Worm (Caenorhabditis elegans): ENCODE measurements around the gene T16A9.5.
A peak's percentile ranks its signal among the peaks of the same experiment; 100 is the strongest.

The T16A9.5 gene

DNA sequence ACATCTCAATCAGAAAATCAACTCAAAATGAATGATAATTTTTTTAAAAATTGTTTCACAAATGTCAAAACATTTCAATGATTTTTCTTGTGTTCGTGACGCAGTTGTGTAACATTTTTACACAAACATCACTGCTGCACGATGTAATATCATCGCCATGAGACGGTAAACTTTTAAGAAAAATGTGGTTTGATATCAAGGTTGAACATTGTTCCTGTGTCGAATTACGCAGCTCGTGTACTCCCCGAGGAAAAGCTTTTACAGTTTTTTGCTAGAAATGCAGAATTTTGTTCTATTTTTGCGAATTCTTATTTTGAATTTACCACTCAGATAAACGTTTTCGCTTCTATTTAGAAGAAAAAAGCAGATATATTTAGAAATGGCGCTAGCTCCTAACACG, 17.4 kb downstream of the T16A9.5 start (continued):
- TF ChIP-seq nfya-1 (tag; optimal IDR thresholded peaks at IDR 0.05; ENCODE audit: borderline replicate concordance, insufficient read depth): no peak
- TF ChIP-seq F39B2.1 (GFP tag; IDR thresholded peaks at IDR 0.05): no peak
- no peak for TF ChIP-seq F49E8.2 (tag; optimal IDR thresholded peaks at IDR 0.05; ENCODE audit: insufficient read depth)
- no peak for TF ChIP-seq Y95B8A.8 (GFP tag; IDR thresholded peaks at IDR 0.05)
- TF ChIP-seq gei-17 (GFP tag; optimal IDR thresholded peaks at IDR 0.05): no peak
- TF ChIP-seq chd-7 (tag; optimal IDR thresholded peaks at IDR 0.05): peak; percentile 78
- no peak for TF ChIP-seq K11D2.4 (GFP tag; IDR thresholded peaks at IDR 0.05)
- no peak for TF ChIP-seq bed-1 (GFP tag; IDR thresholded peaks at IDR 0.05)
- TF ChIP-seq ztf-26 (tag; optimal IDR thresholded peaks at IDR 0.05): no peak
- TF ChIP-seq sdz-38 (tag; optimal IDR thresholded peaks at IDR 0.05): no peak
- no peak for TF ChIP-seq hlh-12 (tag; optimal IDR thresholded peaks at IDR 0.05)
- no peak for TF ChIP-seq zfh-2 (GFP tag; conservative IDR thresholded peaks at IDR 0.05)
- TF ChIP-seq C06A6.2 (GFP tag; conservative IDR thresholded peaks at IDR 0.05): peak; percentile 31; the same call in 1 of the 2 replicates
- TF ChIP-seq mxl-1 (tag; optimal IDR thresholded peaks at IDR 0.05): no peak
- peak; percentile 35; the same call in 1 of the 2 replicates for TF ChIP-seq ekl-4 (GFP tag; IDR thresholded peaks at IDR 0.05)
- peak; percentile 60; the same call in 1 of the 2 replicates for TF ChIP-seq Y53G8AR.9 (GFP tag; conservative IDR thresholded peaks at IDR 0.05)
- no peak for TF ChIP-seq ceh-58 (GFP tag; IDR thresholded peaks at IDR 0.05)
- no peak for TF ChIP-seq ztf-22 (GFP tag; optimal IDR thresholded peaks at IDR 0.05)
- TF ChIP-seq F10E7.11 (tag; optimal IDR thresholded peaks at IDR 0.05): no peak
- TF ChIP-seq Y56A3A.18 (GFP tag; IDR thresholded peaks at IDR 0.05): peak; percentile 39; the same call in 1 of the 2 replicates
- TF ChIP-seq ztf-3 (GFP tag; optimal IDR thresholded peaks at IDR 0.05): no peak
- no peak for TF ChIP-seq rec-8 (tag; optimal IDR thresholded peaks at IDR 0.05)
- 0 out of 2 replicates have a peak, but pooled peaks have one; percentile 9 for TF ChIP-seq hmg-1.2 (GFP tag; IDR thresholded peaks at IDR 0.05)
- no peak for TF ChIP-seq sptf-2 (GFP tag; optimal IDR thresholded peaks at IDR 0.05)
- no peak for TF ChIP-seq xnd-1 (tag; optimal IDR thresholded peaks at IDR 0.05)
- no peak for TF ChIP-seq fkh-3 (tag; optimal IDR thresholded peaks at IDR 0.05)
- TF ChIP-seq rpc-1 (optimal IDR thresholded peaks at IDR 0.05): no peak
- TF ChIP-seq rpc-1 (tag; optimal IDR thresholded peaks at IDR 0.05): no peak
- no peak for TF ChIP-seq F57A8.1 (GFP tag; optimal IDR thresholded peaks at IDR 0.05)
- no peak for TF ChIP-seq B0035.1 (tag; optimal IDR thresholded peaks at IDR 0.05)
- TF ChIP-seq him-1 (tag; optimal IDR thresholded peaks at IDR 0.05): no peak
- no peak for TF ChIP-seq F55B11.4 (tag; optimal IDR thresholded peaks at IDR 0.05; ENCODE audit: borderline replicate concordance, insufficient read depth)
- TF ChIP-seq ceh-27 (GFP tag; optimal IDR thresholded peaks at IDR 0.05): no peak
- TF ChIP-seq nhr-80 (tag; optimal IDR thresholded peaks at IDR 0.05): peak; percentile 33
- no peak for TF ChIP-seq cebp-1 (GFP tag; IDR thresholded peaks at IDR 0.05)
- peak; percentile 49 for TF ChIP-seq cebp-1 (tag; optimal IDR thresholded peaks at IDR 0.05)
- TF ChIP-seq zim-3 (tag; optimal IDR thresholded peaks at IDR 0.05): peak; percentile 19
- 0 out of 2 replicates have a peak, but pooled peaks have one; percentile 13 for TF ChIP-seq B0019.2 (GFP tag; conservative IDR thresholded peaks at IDR 0.05)
- no peak for TF ChIP-seq C17E4.6 (GFP tag; IDR thresholded peaks at IDR 0.05)
- no peak for TF ChIP-seq Y67H2A.10 (GFP tag; conservative IDR thresholded peaks at IDR 0.05)
- no peak for TF ChIP-seq sea-2 (GFP tag; IDR thresholded peaks at IDR 0.05)
- TF ChIP-seq madf-6 (GFP tag; IDR thresholded peaks at IDR 0.05): no peak
- TF ChIP-seq madf-10 (tag; optimal IDR thresholded peaks at IDR 0.05): no peak
- no peak for TF ChIP-seq ceh-100 (GFP tag; IDR thresholded peaks at IDR 0.05)
- TF ChIP-seq hmg-20 (GFP tag; IDR thresholded peaks at IDR 0.05): no peak
- TF ChIP-seq ama-1 (optimal IDR thresholded peaks at IDR 0.05): no peak
- no peak for TF ChIP-seq ama-1 (GFP tag; optimal IDR thresholded peaks at IDR 0.05)
- no peak for TF ChIP-seq B0261.1 (tag; optimal IDR thresholded peaks at IDR 0.05)
- TF ChIP-seq aptf-2 (GFP tag; conservative IDR thresholded peaks at IDR 0.05): no peak
- no peak for TF ChIP-seq ceh-79 (tag; optimal IDR thresholded peaks at IDR 0.05)
